Fruit fly (Drosophila melanogaster) whole organism, prepupa: ENCODE measurements around the gene PIP82.

Experiments used
- CG10631 ChIP-seq: fragments of 200-800 bp; sonication (Bioruptor generic); optimal IDR thresholded peaks from 2 replicates; lab custom pipeline; 2016; ENCODE audit warnings: missing biosample characterization, missing genetic modification characterization
- CG10669 ChIP-seq: fragments of 200-800 bp; sonication (Bioruptor generic); optimal IDR thresholded peaks from 3 replicates; lab custom pipeline; 2018; ENCODE audit warnings: missing biosample characterization, mild to moderate bottlenecking, missing genetic modification characterization, moderate library complexity
- CG11902 ChIP-seq: fragments of 200-800 bp; sonication (Bioruptor generic); optimal IDR thresholded peaks from 3 replicates; lab custom pipeline; 2016; ENCODE audit warnings: missing biosample characterization, missing genetic modification characterization
- CG15336 ChIP-seq: fragments of 200-800 bp; sonication (Bioruptor generic); IDR thresholded peaks from 2 replicates; pipeline ENCODE4 v1.3.6; 2022; ENCODE audit warnings: missing biosample characterization, missing genetic modification characterization
- CG1621 ChIP-seq: fragments of 200-800 bp; sonication (Bioruptor generic); optimal IDR thresholded peaks from 3 replicates; lab custom pipeline; 2018; ENCODE audit warnings: missing biosample characterization, mild to moderate bottlenecking, missing genetic modification characterization
- CG3032 ChIP-seq: fragments of 200-800 bp; optimal IDR thresholded peaks from 2 replicates; lab custom pipeline; 2019; ENCODE audit warnings: missing biosample characterization, mild to moderate bottlenecking, missing genetic modification characterization, moderate library complexity
- CG31627 ChIP-seq: fragments of 200-800 bp; sonication (Bioruptor generic); optimal IDR thresholded peaks from 3 replicates; lab custom pipeline; 2016; ENCODE audit warnings: missing biosample characterization, missing genetic modification characterization
- CG32006 ChIP-seq: fragments of 200-800 bp; sonication (Bioruptor generic); optimal IDR thresholded peaks from 3 replicates; lab custom pipeline; 2017; ENCODE audit warnings: missing biosample characterization, mild to moderate bottlenecking, missing genetic modification characterization
- CG34406 ChIP-seq: fragments of 200-800 bp; sonication (Bioruptor generic); optimal IDR thresholded peaks from 3 replicates; lab custom pipeline; 2016; ENCODE audit warnings: missing biosample characterization, missing genetic modification characterization
- CG3919 ChIP-seq: fragments of 200-800 bp; sonication (Bioruptor generic); optimal IDR thresholded peaks from 3 replicates; lab custom pipeline; 2016; ENCODE audit warnings: missing biosample characterization, missing genetic modification characterization
- CG6163 ChIP-seq: fragments of 200-800 bp; sonication (Bioruptor generic); IDR thresholded peaks from 3 replicates; pipeline ENCODE4 v1.3.6; 2022; ENCODE audit warnings: missing biosample characterization, missing genetic modification characterization
- CG6276 ChIP-seq: fragments of 200-800 bp; sonication (Bioruptor generic); optimal IDR thresholded peaks from 2 replicates; lab custom pipeline; 2017; ENCODE audit warnings: missing biosample characterization, mild to moderate bottlenecking, missing genetic modification characterization
- CG6792 ChIP-seq: fragments of 200-800 bp; sonication (Bioruptor generic); optimal IDR thresholded peaks from 3 replicates; lab custom pipeline; 2016; ENCODE audit warnings: missing biosample characterization, missing genetic modification characterization
- CG6808 ChIP-seq: fragments of 200-800 bp; sonication (Bioruptor generic); optimal IDR thresholded peaks from 3 replicates; lab custom pipeline; 2017; ENCODE audit warnings: missing biosample characterization, missing genetic modification characterization, mild to moderate bottlenecking, moderate library complexity, missing genetic modification reagents
- CG6854 ChIP-seq: fragments of 200-800 bp; sonication (Bioruptor generic); optimal IDR thresholded peaks from 2 replicates; lab custom pipeline; 2017; ENCODE audit warnings: missing biosample characterization, mild to moderate bottlenecking, missing genetic modification characterization
- CG8119 ChIP-seq: fragments of 200-800 bp; sonication (Bioruptor generic); IDR thresholded peaks from 3 replicates; pipeline ENCODE4 v1.3.6; 2022; ENCODE audit warnings: missing biosample characterization, missing genetic modification characterization
- CG8632 ChIP-seq: fragments of 200-800 bp; sonication (Bioruptor generic); optimal IDR thresholded peaks from 3 replicates; lab custom pipeline; 2016; ENCODE audit warnings: missing biosample characterization, missing genetic modification characterization
- Eip75B ChIP-seq: fragments of 200-800 bp; sonication (Bioruptor generic); optimal IDR thresholded peaks from 3 replicates; lab custom pipeline; 2016; ENCODE audit warnings: missing biosample characterization, missing genetic modification characterization
- Eip78C ChIP-seq: fragments of 200-800 bp; sonication (Bioruptor generic); peaks from one replicate; lab custom pipeline; 2016; ENCODE audit warnings: missing biosample characterization, missing genetic modification characterization
- Eip93F ChIP-seq: fragments of 200-800 bp; sonication (Bioruptor generic); optimal IDR thresholded peaks from 2 replicates; lab custom pipeline; 2016; ENCODE audit warnings: missing biosample characterization, mild to moderate bottlenecking, missing genetic modification characterization
- Ets96B ChIP-seq: fragments of 200-800 bp; optimal IDR thresholded peaks from 2 replicates; lab custom pipeline; 2019; ENCODE audit warnings: missing biosample characterization, mild to moderate bottlenecking, missing genetic modification characterization, moderate library complexity
- Gug ChIP-seq: fragments of 200-800 bp; sonication (Bioruptor generic); IDR thresholded peaks from 2 replicates; pipeline ENCODE4 v1.3.6; 2022; ENCODE audit warnings: missing biosample characterization, missing genetic modification characterization
- Hr38 ChIP-seq: sonication (Bioruptor generic); optimal IDR thresholded peaks from 2 replicates; lab custom pipeline; 2016; ENCODE audit warnings: missing biosample characterization, missing genetic modification characterization
- Hr39 ChIP-seq: fragments of 200-800 bp; sonication (Bioruptor generic); optimal IDR thresholded peaks from 2 replicates; lab custom pipeline; 2016; ENCODE audit warnings: missing biosample characterization, missing genetic modification characterization
- Hr4 ChIP-seq: fragments of 200-800 bp; sonication (Bioruptor generic); optimal IDR thresholded peaks from 3 replicates; lab custom pipeline; 2016; ENCODE audit warnings: missing biosample characterization, missing genetic modification characterization
- Lpt ChIP-seq: fragments of 200-800 bp; sonication (Bioruptor generic); optimal IDR thresholded peaks from 3 replicates; lab custom pipeline; 2016; ENCODE audit warnings: missing biosample characterization, missing genetic modification characterization
- Met ChIP-seq: fragments of 200-800 bp; sonication (Bioruptor generic); optimal IDR thresholded peaks from 3 replicates; lab custom pipeline; 2016; ENCODE audit warnings: missing biosample characterization, missing genetic modification characterization
- OdsH ChIP-seq: fragments of 200-800 bp; sonication (Bioruptor generic); optimal IDR thresholded peaks from 3 replicates; lab custom pipeline; 2016; ENCODE audit warnings: missing biosample characterization, missing genetic modification characterization
- Smox ChIP-seq: fragments of 200-800 bp; sonication (Bioruptor generic); optimal IDR thresholded peaks from 3 replicates; lab custom pipeline; 2016; ENCODE audit warnings: missing biosample characterization, missing genetic modification characterization
- Sox102F ChIP-seq: fragments of 200-800 bp; sonication (Bioruptor generic); optimal IDR thresholded peaks from 2 replicates; lab custom pipeline; 2016; ENCODE audit warnings: missing biosample characterization, mild to moderate bottlenecking, missing genetic modification characterization
- Sox14 ChIP-seq: fragments of 200-800 bp; sonication (Bioruptor generic); optimal IDR thresholded peaks from 3 replicates; lab custom pipeline; 2016; ENCODE audit warnings: missing biosample characterization, missing genetic modification characterization
- Sox15 ChIP-seq: fragments of 200-800 bp; sonication (Bioruptor generic); optimal IDR thresholded peaks from 3 replicates; lab custom pipeline; 2016; ENCODE audit warnings: missing biosample characterization, missing genetic modification characterization
- achi ChIP-seq: fragments of 200-800 bp; sonication (Bioruptor generic); optimal IDR thresholded peaks from 3 replicates; lab custom pipeline; 2016; ENCODE audit warnings: missing biosample characterization, missing genetic modification characterization
- acj6 ChIP-seq: fragments of 200-800 bp; sonication (Bioruptor generic); optimal IDR thresholded peaks from 3 replicates; lab custom pipeline; 2016; ENCODE audit warnings: missing biosample characterization, missing genetic modification characterization
- dac ChIP-seq: fragments of 200-800 bp; sonication (Bioruptor generic); optimal IDR thresholded peaks from 2 replicates; lab custom pipeline; 2017; ENCODE audit warnings: missing biosample characterization, mild to moderate bottlenecking, missing genetic modification characterization
- dsx ChIP-seq: fragments of 200-800 bp; optimal IDR thresholded peaks from 3 replicates; lab custom pipeline; 2019; ENCODE audit warnings: missing biosample characterization, mild to moderate bottlenecking, missing genetic modification characterization, moderate library complexity; ENCODE audit not compliant: poor library complexity, severe bottlenecking
- eg ChIP-seq: fragments of 200-800 bp; sonication (Bioruptor generic); IDR thresholded peaks from 3 replicates; pipeline ENCODE4 v1.3.6; 2022; ENCODE audit warnings: missing biosample characterization, missing genetic modification characterization
- esn ChIP-seq: fragments of 200-800 bp; sonication (Bioruptor generic); optimal IDR thresholded peaks from 2 replicates; lab custom pipeline; 2016; ENCODE audit warnings: missing biosample characterization, mild to moderate bottlenecking, missing genetic modification characterization, moderate library complexity
- fd59A ChIP-seq: fragments of 200-800 bp; sonication (Bioruptor generic); optimal IDR thresholded peaks from 2 replicates; lab custom pipeline; 2017; ENCODE audit warnings: missing biosample characterization, mild to moderate bottlenecking, missing genetic modification characterization, missing genetic modification reagents
- fd85E ChIP-seq: fragments of 200-800 bp; sonication (Bioruptor generic); optimal IDR thresholded peaks from 3 replicates; lab custom pipeline; 2016; ENCODE audit warnings: missing biosample characterization, missing genetic modification characterization
- lz ChIP-seq: fragments of 200-800 bp; sonication (Bioruptor generic); optimal IDR thresholded peaks from 3 replicates; lab custom pipeline; 2016; ENCODE audit warnings: missing biosample characterization, missing genetic modification characterization
- net ChIP-seq: fragments of 200-800 bp; sonication (Bioruptor generic); optimal IDR thresholded peaks from 3 replicates; lab custom pipeline; 2016; ENCODE audit warnings: missing biosample characterization, missing genetic modification characterization
- salr ChIP-seq, 2 experiments: fragments of 200-800 bp; sonication (Bioruptor generic); optimal IDR thresholded peaks; 3 replicates each; lab custom pipeline; 2016 to 2018; ENCODE audit warnings: missing biosample characterization in 2 of 2, missing genetic modification characterization in 2 of 2, mild to moderate bottlenecking in 1 of 2
- ss ChIP-seq, 2 experiments: fragments of 200-800 bp; sonication (Bioruptor generic); optimal IDR thresholded peaks; 2 replicates in 1 of 2; 3 replicates in 1 of 2; lab custom pipeline; 2017 to 2018; ENCODE audit warnings: mild to moderate bottlenecking in 2 of 2, missing biosample characterization in 2 of 2, missing genetic modification characterization in 2 of 2, moderate library complexity in 1 of 2
- svp ChIP-seq: fragments of 200-800 bp; sonication (Bioruptor generic); peaks from one replicate; lab custom pipeline; 2016; ENCODE audit warnings: missing biosample characterization, missing genetic modification characterization
- topi ChIP-seq: fragments of 200-800 bp; sonication (Bioruptor generic); optimal IDR thresholded peaks from 3 replicates; lab custom pipeline; 2016; ENCODE audit warnings: missing biosample characterization, missing genetic modification characterization
- vri ChIP-seq: fragments of 200-800 bp; sonication (Bioruptor generic); optimal IDR thresholded peaks from 3 replicates; lab custom pipeline; 2016; ENCODE audit warnings: missing biosample characterization, mild to moderate bottlenecking, missing genetic modification characterization

The PIP82 gene

DNA sequence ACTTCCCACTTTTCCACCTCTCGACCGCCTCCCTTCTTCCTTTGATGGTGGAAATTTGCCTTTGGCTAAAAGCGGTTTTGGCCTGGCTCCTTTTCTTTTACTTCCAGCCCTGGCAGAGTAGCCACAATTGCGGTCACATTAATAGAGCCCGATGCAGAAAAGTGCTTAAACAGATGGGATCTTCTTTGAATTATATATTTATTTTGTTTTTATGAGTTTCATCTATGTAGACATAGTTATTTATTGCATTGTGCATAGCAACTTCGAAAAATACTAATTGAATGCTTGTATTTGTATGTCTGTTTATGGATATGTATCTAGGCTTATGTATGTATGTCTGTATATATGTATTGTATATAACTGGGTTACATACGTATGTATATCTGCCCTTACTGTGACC lies 12.5 kb upstream of the PIP82 start (continued):
- TF ChIP-seq Hr39 (GFP tag; lab: Kevin White, UChicago): no peak
- peak; percentile 15 for TF ChIP-seq CG8632 (GFP tag; lab: Kevin White, UChicago)
- TF ChIP-seq Met: peak; percentile 38
- no peak for TF ChIP-seq vri (GFP tag; lab: Kevin White, UChicago)
- no peak for TF ChIP-seq Hr38
- TF ChIP-seq dsx (GFP tag; lab: Kevin White, UChicago): peak; percentile 48
- TF ChIP-seq CG15336 (GFP tag; lab: Robert Waterston, UW): peak; percentile 58
- peak; percentile 65; the same call in 2 of the 3 replicates for TF ChIP-seq CG6163
- TF ChIP-seq CG6276: peak; percentile 47
- TF ChIP-seq Sox15 (GFP tag; lab: Kevin White, UChicago): no peak
- TF ChIP-seq CG11902: no peak
- TF ChIP-seq CG8119 (GFP tag; lab: Robert Waterston, UW): peak; percentile 46; the same call in 1 of the 3 replicates
- TF ChIP-seq fd59A (GFP tag; lab: Kevin White, UChicago): peak; percentile 11
- TF ChIP-seq Sox14 (GFP tag; lab: Kevin White, UChicago): peak; percentile 17
- TF ChIP-seq eg: peak; percentile 65; the same call in 1 of the 3 replicates
- peak; percentile 46 for TF ChIP-seq CG3032
- no peak for TF ChIP-seq CG6854 (GFP tag; lab: Kevin White, UChicago)

DNA sequence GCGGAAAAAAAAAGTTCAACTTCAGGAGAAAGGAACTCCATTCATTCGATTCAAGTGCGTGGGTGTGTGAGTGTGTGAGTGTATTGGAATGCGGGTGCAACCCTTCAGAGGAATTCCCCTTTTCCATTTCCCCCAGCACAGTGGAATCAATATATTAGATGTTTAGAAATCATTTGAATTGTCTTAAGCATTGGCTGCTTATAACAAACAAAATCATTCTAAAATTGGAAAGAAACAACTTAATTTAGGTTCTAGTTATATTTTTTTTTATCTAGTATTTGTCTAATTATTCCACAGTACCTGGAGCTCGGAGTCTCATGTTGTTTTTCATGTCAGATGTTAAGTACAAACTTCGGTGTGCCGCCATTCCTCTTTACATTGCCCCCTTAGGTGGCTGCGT lies 9.5 kb upstream of the PIP82 start:
- TF ChIP-seq CG3919 (peak; percentile 11), CG6276 (no peak), CG10631 (GFP tag; lab: Kevin White, UChicago) (peak; percentile 24), CG6854 (GFP tag; lab: Kevin White, UChicago) (no peak), net (GFP tag; lab: Kevin White, UChicago) (peak; percentile 19), CG6792 (GFP tag; lab: Kevin White, UChicago) (peak; percentile 40), Eip93F (no peak), ss (GFP tag; optimal IDR thresholded peaks at IDR 0.05; lab: Kevin White, UChicago) (peak in 1 of 2 experiments; percentile 34), CG8632 (GFP tag; lab: Kevin White, UChicago) (peak; percentile 7), lz (GFP tag; lab: Kevin White, UChicago) (peak; percentile 9), Eip75B (GFP tag; lab: Kevin White, UChicago) (peak; percentile 5), fd85E (GFP tag; lab: Kevin White, UChicago) (no peak), CG6163 (peak; percentile 52; the same call in 2 of the 3 replicates), CG15336 (GFP tag; lab: Robert Waterston, UW) (peak; percentile 44; the same call in 1 of the 2 replicates), CG32006 (GFP tag; lab: Kevin White, UChicago) (peak; percentile 24), svp (GFP tag; lab: Kevin White, UChicago) (peak; percentile 70), Sox102F (GFP tag; lab: Kevin White, UChicago) (peak; percentile 21), acj6 (GFP tag; lab: Kevin White, UChicago) (peak; percentile 43), eg (peak; percentile 50; the same call in 1 of the 3 replicates), dac (GFP tag; lab: Kevin White, UChicago) (no peak), Eip78C (peak; percentile 64), CG31627 (GFP tag; lab: Kevin White, UChicago) (no peak), Sox14 (GFP tag; lab: Kevin White, UChicago) (no peak), CG10669 (GFP tag; lab: Kevin White, UChicago) (peak; percentile 25), OdsH (GFP tag; lab: Kevin White, UChicago) (peak; percentile 2), Hr4 (peak; percentile 12), CG8119 (GFP tag; lab: Robert Waterston, UW) (peak; percentile 53; the same call in 2 of the 3 replicates), Met (peak; percentile 45), achi (GFP tag; lab: Kevin White, UChicago) (no peak), fd59A (GFP tag; lab: Kevin White, UChicago) (no peak), Ets96B (tag; lab: Kevin White, UChicago) (peak; percentile 52), CG6808 (peak; percentile 10), dsx (GFP tag; lab: Kevin White, UChicago) (peak; percentile 32), CG1621 (peak; percentile 18), Sox15 (GFP tag; lab: Kevin White, UChicago) (no peak), CG11902 (no peak), CG34406 (GFP tag; lab: Kevin White, UChicago) (peak; percentile 17), Gug (GFP tag; lab: Robert Waterston, UW) (no peak), Hr39 (GFP tag; lab: Kevin White, UChicago) (peak; percentile 1), CG3032 (peak; percentile 29), Smox (peak; percentile 5), topi (GFP tag; lab: Kevin White, UChicago) (peak; percentile 21), esn (GFP tag; lab: Kevin White, UChicago) (peak; percentile 23), Lpt (GFP tag; lab: Kevin White, UChicago) (no peak), salr (GFP tag; optimal IDR thresholded peaks at IDR 0.05; lab: Kevin White, UChicago) (no peak)
